Worm (Caenorhabditis elegans): ENCODE measurements around the gene atg-7.

Gene atg-7

ce11 chrIV:11038618-11038664 lies 42.4 kb downstream of the atg-7 start, which contains the start of gene kdin-1:
TSS of gene kdin-1 (plus strand) at chrIV:11038655.
- no peak for TF ChIP-seq D1046.2 (GFP tag; IDR thresholded peaks at IDR 0.05)
- TF ChIP-seq mes-2 (tag; optimal IDR thresholded peaks at IDR 0.05; ENCODE audit: poor library complexity, severe bottlenecking): no peak
- no peak for TF ChIP-seq hmg-1.1 (GFP tag; IDR thresholded peaks at IDR 0.05)
- no peak for TF ChIP-seq arid-1 (GFP tag; conservative IDR thresholded peaks at IDR 0.05)
- no peak for TF ChIP-seq php-3 (GFP tag; IDR thresholded peaks at IDR 0.05)
- no peak for TF ChIP-seq lin-13 (GFP tag; optimal IDR thresholded peaks at IDR 0.05)
- no peak for TF ChIP-seq nhr-10 (tag; optimal IDR thresholded peaks at IDR 0.05)
- no peak for TF ChIP-seq daf-12 (tag; optimal IDR thresholded peaks at IDR 0.05)
- TF ChIP-seq set-16 (GFP tag; IDR thresholded peaks at IDR 0.05): no peak
- TF ChIP-seq nhr-111 (GFP tag; optimal IDR thresholded peaks at IDR 0.05): no peak
- no peak for TF ChIP-seq lsy-2 (tag; optimal IDR thresholded peaks at IDR 0.05)
- no peak for TF ChIP-seq lir-3 (tag; optimal IDR thresholded peaks at IDR 0.05)
- TF ChIP-seq vab-7 (GFP tag; IDR thresholded peaks at IDR 0.05): no peak

- TF ChIP-seq snpc-1.2 (GFP tag; IDR thresholded peaks at IDR 0.05) (no peak), unc-62 (GFP tag; optimal IDR thresholded peaks at IDR 0.05 in 1 of 2) (peak in 1 of 2 experiments; percentile 43), unc-62 (tag; optimal IDR thresholded peaks at IDR 0.05) (no peak)
Observed at ce11 chrIV:11038218-11038617, 42.6 kb downstream of the atg-7 start.

DNA sequence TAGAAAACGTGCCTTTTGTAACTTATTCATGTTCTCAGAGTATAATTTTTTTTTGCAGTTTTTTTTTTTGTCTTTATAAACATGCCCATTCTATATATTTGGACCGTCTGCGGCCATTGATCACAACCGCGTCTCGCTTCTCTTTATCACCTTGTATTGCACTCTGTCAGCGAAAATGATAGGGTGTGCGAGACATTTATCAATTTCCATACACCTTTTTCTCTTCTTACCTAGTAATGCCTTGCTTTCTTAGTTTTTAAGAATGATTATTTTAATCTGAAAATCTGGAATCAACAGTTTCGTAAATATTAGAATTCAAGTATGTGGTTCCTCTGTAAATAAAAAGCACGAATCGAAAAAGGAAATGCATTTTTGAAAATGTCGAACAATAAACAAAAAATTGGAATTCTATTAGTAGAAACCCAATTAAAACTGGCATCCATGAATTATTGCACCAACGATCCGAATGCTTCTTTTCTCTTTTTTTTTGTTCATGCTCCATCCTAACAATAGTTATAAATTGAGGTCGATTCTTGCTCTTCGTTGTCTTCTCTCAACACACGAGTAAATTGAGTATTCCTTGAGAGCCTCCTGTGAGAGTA lies 43.6 kb downstream of the atg-7 start:
- TF ChIP-seq dve-1 (tag; optimal IDR thresholded peaks at IDR 0.05; ENCODE audit: insufficient read depth) (peak; percentile 50), lin-1 (GFP tag; IDR thresholded peaks at IDR 0.05) (no peak), lin-13 (GFP tag; optimal IDR thresholded peaks at IDR 0.05) (no peak), hlh-30 (tag; optimal IDR thresholded peaks at IDR 0.05; ENCODE audit: insufficient read depth) (no peak), snpc-4 (tag; optimal IDR thresholded peaks at IDR 0.05) (no peak), mdt-29 (GFP tag; IDR thresholded peaks at IDR 0.05) (no peak), spr-1 (tag; optimal IDR thresholded peaks at IDR 0.05) (no peak), ama-1 (optimal IDR thresholded peaks at IDR 0.05) (no peak), dmd-6 (GFP tag; IDR thresholded peaks at IDR 0.05) (peak; percentile 32; the same call in 1 of the 2 replicates), skn-1 (tag; optimal IDR thresholded peaks at IDR 0.05) (no peak), unc-130 (GFP tag; optimal IDR thresholded peaks at IDR 0.05) (no peak), egl-43 (GFP tag; IDR thresholded peaks at IDR 0.05) (no peak), rbr-2 (tag; optimal IDR thresholded peaks at IDR 0.05) (no peak), ztf-7 (tag; optimal IDR thresholded peaks at IDR 0.05) (no peak), Y105C5A.15 (GFP tag; IDR thresholded peaks at IDR 0.05) (no peak), nhr-41 (GFP tag; IDR thresholded peaks at IDR 0.05) (0 out of 2 replicates have a peak, but pooled peaks have one; percentile 27), dmd-9 (GFP tag; IDR thresholded peaks at IDR 0.05) (no peak), nhr-10 (tag; optimal IDR thresholded peaks at IDR 0.05) (no peak), dmd-8 (GFP tag; IDR thresholded peaks at IDR 0.05) (no peak), nhr-111 (GFP tag; optimal IDR thresholded peaks at IDR 0.05) (no peak), attf-4 (tag; optimal IDR thresholded peaks at IDR 0.05) (no peak), lin-29 (GFP tag; IDR thresholded peaks at IDR 0.05) (no peak), F44E2.7 (GFP tag; IDR thresholded peaks at IDR 0.05) (no peak), lir-3 (tag; optimal IDR thresholded peaks at IDR 0.05) (no peak), set-16 (GFP tag; IDR thresholded peaks at IDR 0.05) (no peak), ztf-11 (tag; optimal IDR thresholded peaks at IDR 0.05) (no peak), nhr-11 (tag; optimal IDR thresholded peaks at IDR 0.05) (no peak), zip-11 (GFP tag; IDR thresholded peaks at IDR 0.05) (no peak), lin-38 (GFP tag; IDR thresholded peaks at IDR 0.05) (peak; percentile 14), ceh-82 (tag; optimal IDR thresholded peaks at IDR 0.05) (no peak), mxl-2 (GFP tag; conservative IDR thresholded peaks at IDR 0.05) (no peak), lsy-2 (tag; optimal IDR thresholded peaks at IDR 0.05) (no peak), nhr-102 (tag; optimal IDR thresholded peaks at IDR 0.05) (no peak), arid-1 (GFP tag; conservative IDR thresholded peaks at IDR 0.05) (0 out of 2 replicates have a peak, but pooled peaks have one; percentile 18), nhr-6 (tag; optimal IDR thresholded peaks at IDR 0.05) (no peak), aha-1 (tag) (peak; percentile 30), fkh-10 (GFP tag; optimal IDR thresholded peaks at IDR 0.05) (no peak), nhr-42 (GFP tag; IDR thresholded peaks at IDR 0.05) (no peak), nhr-25 (tag; optimal IDR thresholded peaks at IDR 0.05; ENCODE audit: borderline replicate concordance, insufficient read depth) (no peak), ces-1 (GFP tag; optimal IDR thresholded peaks at IDR 0.05) (peak; percentile 11)

Measured in whole organism, L4 larva.